Fruit fly (Drosophila melanogaster) whole organism, adult: ENCODE measurements around the gene Rpt4.

Source experiments
- CG11617 ChIP-seq: fragments of 200-800 bp; sonication (Bioruptor generic); optimal IDR thresholded peaks from 2 replicates; lab custom pipeline; 2017; ENCODE audit warnings: mild to moderate bottlenecking, missing biosample characterization, missing genetic modification reagents, missing genetic modification characterization
- CG1620 ChIP-seq: fragments of 200-800 bp; sonication (Bioruptor generic); optimal IDR thresholded peaks from 2 replicates; lab custom pipeline; 2016; ENCODE audit warnings: missing biosample characterization, missing genetic modification characterization
- CG7045 ChIP-seq: fragments of 200-800 bp; sonication (Bioruptor generic); optimal IDR thresholded peaks from 2 replicates; lab custom pipeline; 2017; ENCODE audit warnings: missing biosample characterization, mild to moderate bottlenecking, missing genetic modification characterization
- CG7101 ChIP-seq: fragments of 200-800 bp; sonication (Bioruptor generic); optimal IDR thresholded peaks from 2 replicates; lab custom pipeline; 2018; ENCODE audit warnings: missing biosample characterization, mild to moderate bottlenecking, missing genetic modification characterization, moderate library complexity
- Clk ChIP-seq: fragments of 200-800 bp; sonication (Bioruptor generic); optimal IDR thresholded peaks from 2 replicates; lab custom pipeline; 2017; ENCODE audit warnings: missing biosample characterization, missing genetic modification characterization
- Crg-1 ChIP-seq: fragments of 200-800 bp; sonication (Bioruptor generic); optimal IDR thresholded peaks from 2 replicates; lab custom pipeline; 2016; ENCODE audit warnings: missing biosample characterization, missing genetic modification characterization
- Hr96 ChIP-seq: fragments of 200-800 bp; sonication (Bioruptor generic); optimal IDR thresholded peaks from 2 replicates; lab custom pipeline; 2016; ENCODE audit warnings: missing biosample characterization, missing genetic modification characterization
- Mnt ChIP-seq: fragments of 200-800 bp; sonication (Bioruptor generic); optimal IDR thresholded peaks from 2 replicates; lab custom pipeline; 2016; ENCODE audit warnings: missing biosample characterization, mild to moderate bottlenecking, missing genetic modification characterization
- bab1 ChIP-seq: fragments of 200-800 bp; sonication (Bioruptor generic); optimal IDR thresholded peaks from 3 replicates; lab custom pipeline; 2019; ENCODE audit warnings: missing biosample characterization, mild to moderate bottlenecking, missing genetic modification characterization, moderate library complexity
- cic ChIP-seq: fragments of 200-800 bp; sonication (Bioruptor generic); optimal IDR thresholded peaks from 2 replicates; lab custom pipeline; 2017; ENCODE audit warnings: missing biosample characterization, mild to moderate bottlenecking, missing genetic modification characterization, moderate library complexity
- kay ChIP-seq: fragments of 200-800 bp; sonication (Bioruptor generic); peaks from one replicate; lab custom pipeline; 2016; ENCODE audit warnings: missing biosample characterization, missing genetic modification characterization, borderline replicate concordance
- ovo ChIP-seq: fragments of 200-800 bp; sonication (Bioruptor generic); optimal IDR thresholded peaks from 2 replicates; lab custom pipeline; 2016; ENCODE audit warnings: missing biosample characterization, missing genetic modification characterization
- tj ChIP-seq: fragments of 200-800 bp; sonication (Bioruptor generic); optimal IDR thresholded peaks from 3 replicates; lab custom pipeline; 2017; ENCODE audit warnings: missing biosample characterization, mild to moderate bottlenecking, missing genetic modification characterization, moderate library complexity
- toe ChIP-seq: fragments of 200-800 bp; sonication (Bioruptor generic); optimal IDR thresholded peaks from 2 replicates; lab custom pipeline; 2016; ENCODE audit warnings: missing biosample characterization, missing genetic modification characterization

dm6 chrX:6253701-6254100 lies 37.3 kb downstream of the Rpt4 start:
- no peak for TF ChIP-seq tj (GFP tag; lab: Kevin White, UChicago)
- no peak for TF ChIP-seq Clk
- no peak for TF ChIP-seq Crg-1 (GFP tag; lab: Kevin White, UChicago)
- no peak for TF ChIP-seq CG7101 (tag; lab: Kevin White, UChicago)
- no peak for TF ChIP-seq kay (GFP tag; lab: Kevin White, UChicago)
- no peak for TF ChIP-seq ovo (GFP tag; lab: Kevin White, UChicago)
- no peak for TF ChIP-seq CG11617 (GFP tag; lab: Kevin White, UChicago)
- no peak for TF ChIP-seq toe
- TF ChIP-seq bab1 (GFP tag; lab: Kevin White, UChicago): no peak
- no peak for TF ChIP-seq CG1620 (GFP tag; lab: Kevin White, UChicago)
- no peak for TF ChIP-seq CG7045
- TF ChIP-seq cic (GFP tag; lab: Kevin White, UChicago): no peak
- no peak for TF ChIP-seq Hr96 (GFP tag; lab: Kevin White, UChicago)
- no peak for TF ChIP-seq Mnt (GFP tag; lab: Kevin White, UChicago)
